Fruit fly (Drosophila melanogaster) whole organism, embryonic: ENCODE measurements around the gene Fum1.
A peak's percentile ranks its signal among the peaks of the same experiment; 100 is the strongest.

Source experiments
- B-H1 ChIP-seq: fragments of 200-800 bp; sonication (Bioruptor generic); IDR thresholded peaks from 3 replicates; pipeline ENCODE4 v1.3.6; 2022; ENCODE audit warnings: missing biosample characterization, missing genetic modification characterization
- CG11247 ChIP-seq: fragments of 200-800 bp; sonication (Bioruptor generic); IDR thresholded peaks from 2 replicates; pipeline ENCODE4 v1.3.6; 2022; ENCODE audit warnings: missing biosample characterization, missing genetic modification characterization
- CG11723 ChIP-seq: fragments of 200-800 bp; sonication (Bioruptor generic); optimal IDR thresholded peaks from 2 replicates; lab custom pipeline; 2017; ENCODE audit warnings: missing biosample characterization, mild to moderate bottlenecking, missing genetic modification characterization
- CG12219 ChIP-seq: fragments of 200-800 bp; sonication (Bioruptor generic); optimal IDR thresholded peaks from 3 replicates; lab custom pipeline; 2018; ENCODE audit warnings: missing biosample characterization, mild to moderate bottlenecking, missing genetic modification characterization
- CG12391 ChIP-seq: fragments of 200-800 bp; sonication (Bioruptor generic); optimal IDR thresholded peaks from 3 replicates; lab custom pipeline; 2018; ENCODE audit warnings: missing biosample characterization, mild to moderate bottlenecking, missing genetic modification characterization, moderate library complexity
- CG13123 ChIP-seq: fragments of 200-800 bp; sonication (Bioruptor generic); optimal IDR thresholded peaks from 2 replicates; lab custom pipeline; 2016; ENCODE audit warnings: missing biosample characterization, missing genetic modification characterization
- CG13424 ChIP-seq: fragments of 200-800 bp; sonication (Bioruptor generic); optimal IDR thresholded peaks from 2 replicates; lab custom pipeline; 2019; ENCODE audit warnings: missing biosample characterization, mild to moderate bottlenecking, missing genetic modification characterization, moderate library complexity
- CG14014 ChIP-seq: fragments of 200-800 bp; sonication (Bioruptor generic); IDR thresholded peaks from 2 replicates; pipeline ENCODE4 v1.3.6; 2022; ENCODE audit warnings: missing biosample characterization, missing genetic modification characterization
- CG14050 ChIP-seq: fragments of 200-800 bp; sonication (Bioruptor generic); IDR thresholded peaks from 3 replicates; pipeline ENCODE4 v1.3.6; 2022; ENCODE audit warnings: missing biosample characterization, missing genetic modification characterization
- CG14860 ChIP-seq: fragments of 200-800 bp; sonication (Bioruptor generic); IDR thresholded peaks from 3 replicates; pipeline ENCODE4 v1.3.6; 2022; ENCODE audit warnings: missing biosample characterization, missing genetic modification characterization; ENCODE audit not compliant: partially characterized antibody
- CG1647 ChIP-seq: fragments of 200-800 bp; sonication (Bioruptor generic); optimal IDR thresholded peaks from 3 replicates; lab custom pipeline; 2016; ENCODE audit warnings: missing biosample characterization, missing genetic modification characterization
- CG17912 ChIP-seq: fragments of 200-800 bp; sonication (Bioruptor generic); optimal IDR thresholded peaks from 2 replicates; lab custom pipeline; 2018; ENCODE audit warnings: missing biosample characterization, mild to moderate bottlenecking, missing genetic modification characterization
- CG2116 ChIP-seq: fragments of 200-800 bp; sonication (Bioruptor generic); optimal IDR thresholded peaks from 3 replicates; lab custom pipeline; 2018; ENCODE audit warnings: missing biosample characterization, mild to moderate bottlenecking, missing genetic modification characterization
- CG30403 ChIP-seq: fragments of 200-800 bp; sonication (Bioruptor generic); optimal IDR thresholded peaks from 3 replicates; lab custom pipeline; 2016; ENCODE audit warnings: missing biosample characterization, missing genetic modification characterization
- CG31388 ChIP-seq: fragments of 200-800 bp; sonication (Bioruptor generic); optimal IDR thresholded peaks from 2 replicates; lab custom pipeline; 2016; ENCODE audit warnings: missing biosample characterization, missing genetic modification characterization
- CG34422 ChIP-seq: fragments of 200-800 bp; sonication (Bioruptor generic); IDR thresholded peaks from 3 replicates; pipeline ENCODE4 v1.3.6; 2022; ENCODE audit warnings: missing biosample characterization, missing genetic modification characterization
- CG3847 ChIP-seq: fragments of 200-800 bp; sonication (Bioruptor generic); IDR thresholded peaks from 2 replicates; pipeline ENCODE4 v1.3.6; 2022; ENCODE audit warnings: missing biosample characterization, missing genetic modification characterization
- CG43689 ChIP-seq: fragments of 200-800 bp; sonication (Bioruptor generic); IDR thresholded peaks from 2 replicates; pipeline ENCODE4 v1.3.6; 2022; ENCODE audit warnings: missing biosample characterization, missing genetic modification characterization
- CG4617 ChIP-seq: fragments of 200-800 bp; sonication (Bioruptor generic); optimal IDR thresholded peaks from 3 replicates; lab custom pipeline; 2016; ENCODE audit warnings: missing biosample characterization, missing genetic modification characterization, borderline replicate concordance
- CG4820 ChIP-seq: fragments of 200-800 bp; sonication (Bioruptor generic); optimal IDR thresholded peaks from 3 replicates; lab custom pipeline; 2016; ENCODE audit warnings: missing biosample characterization, missing genetic modification characterization
- CG6765 ChIP-seq: fragments of 200-800 bp; sonication (Bioruptor generic); optimal IDR thresholded peaks from 3 replicates; lab custom pipeline; 2017; ENCODE audit warnings: missing biosample characterization, mild to moderate bottlenecking, missing genetic modification characterization
- CG7357 ChIP-seq: fragments of 200-800 bp; sonication (Bioruptor generic); IDR thresholded peaks from 3 replicates; pipeline ENCODE4 v1.3.6; 2022; ENCODE audit warnings: missing biosample characterization, missing genetic modification characterization
- CG7556 ChIP-seq: fragments of 200-800 bp; sonication (Bioruptor generic); optimal IDR thresholded peaks from 2 replicates; lab custom pipeline; 2017; ENCODE audit warnings: missing biosample characterization, mild to moderate bottlenecking, missing genetic modification characterization
- CG9215 ChIP-seq: fragments of 200-800 bp; sonication (Bioruptor generic); IDR thresholded peaks from 2 replicates; pipeline ENCODE4 v1.3.6; 2022; ENCODE audit warnings: missing biosample characterization, missing genetic modification characterization
- Doc3 ChIP-seq: fragments of 200-800 bp; sonication (Bioruptor generic); IDR thresholded peaks from 3 replicates; pipeline ENCODE4 v1.3.6; 2022; ENCODE audit warnings: missing biosample characterization, missing genetic modification characterization; ENCODE audit not compliant: partially characterized antibody
- Gug ChIP-seq: fragments of 200-800 bp; sonication (Bioruptor generic); IDR thresholded peaks from 4 replicates; pipeline ENCODE4 v1.3.6; 2022; ENCODE audit warnings: missing biosample characterization, missing genetic modification characterization
- HHEX ChIP-seq: fragments of 200-800 bp; sonication (Bioruptor generic); optimal IDR thresholded peaks from 3 replicates; lab custom pipeline; 2017; ENCODE audit warnings: missing biosample characterization, mild to moderate bottlenecking, missing genetic modification characterization, missing genetic modification reagents
- Hey ChIP-seq: fragments of 200-800 bp; sonication (Bioruptor generic); optimal IDR thresholded peaks from 3 replicates; lab custom pipeline; 2018; ENCODE audit warnings: missing biosample characterization, mild to moderate bottlenecking, missing genetic modification characterization
- Mes4 ChIP-seq: fragments of 200-800 bp; sonication (Bioruptor generic); optimal IDR thresholded peaks from 2 replicates; lab custom pipeline; 2016; ENCODE audit warnings: missing biosample characterization, missing genetic modification characterization
- Myb ChIP-seq: fragments of 200-800 bp; sonication (Bioruptor generic); optimal IDR thresholded peaks from 2 replicates; lab custom pipeline; 2016; ENCODE audit warnings: missing biosample characterization, missing genetic modification characterization
- NC2β ChIP-seq: fragments of 200-800 bp; sonication (Bioruptor generic); optimal IDR thresholded peaks from 2 replicates; lab custom pipeline; 2016; ENCODE audit warnings: missing biosample characterization, missing genetic modification characterization
- Nf-YA ChIP-seq: fragments of 200-800 bp; sonication (Bioruptor generic); IDR thresholded peaks from 2 replicates; pipeline ENCODE4 v1.3.6; 2022; ENCODE audit warnings: missing biosample characterization, missing genetic modification characterization
- Nf-YC ChIP-seq: fragments of 200-800 bp; optimal IDR thresholded peaks from 3 replicates; lab custom pipeline; 2019; ENCODE audit warnings: missing biosample characterization, mild to moderate bottlenecking, missing genetic modification characterization, moderate library complexity
- Taf1 ChIP-seq: fragments of 200-800 bp; sonication (Bioruptor generic); IDR thresholded peaks from 2 replicates; pipeline ENCODE4 v1.3.6; 2022; ENCODE audit warnings: missing biosample characterization, missing genetic modification characterization
- Trl ChIP-seq, 3 experiments: fragments of >200 bp in 2 of 3; fragments of 200-800 bp in 1 of 3; sonication (Bioruptor generic) in 1 of 3; optimal IDR thresholded peaks; 2 replicates in 1 of 3; 3 replicates in 2 of 3; lab custom pipeline; 2016 to 2017; ENCODE audit warnings: missing biosample characterization in 1 of 3, missing genetic modification characterization in 1 of 3
- ap ChIP-seq: fragments of 200-800 bp; sonication (Bioruptor generic); IDR thresholded peaks from 2 replicates; pipeline ENCODE4 v1.3.6; 2022; ENCODE audit warnings: missing biosample characterization, missing genetic modification characterization
- dan ChIP-seq: fragments of 200-800 bp; sonication (Bioruptor generic); IDR thresholded peaks from 2 replicates; pipeline ENCODE4 v1.3.6; 2022; ENCODE audit warnings: missing biosample characterization, missing genetic modification characterization
- eve ChIP-seq, 2 experiments: fragments of >200 bp; optimal IDR thresholded peaks; 2 replicates each; lab custom pipeline; 2017; ENCODE audit warnings: missing biosample characterization in 2 of 2, missing genetic modification characterization in 2 of 2
- insv ChIP-seq, 2 experiments: fragments of 200-800 bp; sonication (Bioruptor generic); optimal IDR thresholded peaks; 3 replicates each; lab custom pipeline; 2016 to 2018; ENCODE audit warnings: missing biosample characterization in 2 of 2, missing genetic modification characterization in 2 of 2
- kah ChIP-seq: fragments of 200-800 bp; sonication (Bioruptor generic); optimal IDR thresholded peaks from 2 replicates; lab custom pipeline; 2018; ENCODE audit warnings: missing biosample characterization, mild to moderate bottlenecking, missing genetic modification characterization
- klu ChIP-seq: fragments of 200-800 bp; sonication (Bioruptor generic); IDR thresholded peaks from 2 replicates; pipeline ENCODE4 v1.3.6; 2022; ENCODE audit warnings: missing biosample characterization, missing genetic modification characterization
- nom ChIP-seq: fragments of 200-800 bp; sonication (Bioruptor generic); optimal IDR thresholded peaks from 2 replicates; lab custom pipeline; 2017; ENCODE audit warnings: missing biosample characterization, missing genetic modification characterization, mild to moderate bottlenecking, moderate library complexity, missing genetic modification reagents
- otp ChIP-seq: fragments of 200-800 bp; sonication (Bioruptor generic); IDR thresholded peaks from 3 replicates; pipeline ENCODE4, ENCODE4 v1.3.6; 2022; ENCODE audit warnings: missing biosample characterization, missing genetic modification characterization
- pan ChIP-seq, 4 experiments: fragments of >200 bp in 3 of 4; fragments of 200-800 bp in 1 of 4; sonication (Bioruptor generic) in 1 of 4; optimal IDR thresholded peaks in 3 of 4; IDR thresholded peaks in 1 of 4; 2 replicates each; pipeline versions ENCODE4 v1.3.6 to Lab custom; 2017 to 2022; ENCODE audit warnings: missing biosample characterization in 2 of 4, missing genetic modification characterization in 2 of 4, mixed read lengths in 1 of 4
- pnt ChIP-seq: fragments of 200-800 bp; sonication (Bioruptor generic); optimal IDR thresholded peaks from 3 replicates; lab custom pipeline; 2016; ENCODE audit warnings: missing biosample characterization, missing genetic modification characterization
- slbo ChIP-seq: fragments of 200-800 bp; sonication (Bioruptor generic); IDR thresholded peaks from 2 replicates; pipeline ENCODE4 v1.3.6; 2022; ENCODE audit warnings: missing biosample characterization, missing genetic modification characterization
- sob ChIP-seq: fragments of 200-800 bp; sonication (Bioruptor generic); IDR thresholded peaks from 2 replicates; pipeline ENCODE4 v1.3.6; 2022; ENCODE audit warnings: missing biosample characterization, missing genetic modification characterization
- ssp ChIP-seq: fragments of 200-800 bp; sonication (Bioruptor generic); IDR thresholded peaks from 2 replicates; pipeline ENCODE4 v1.3.6; 2022; ENCODE audit warnings: missing biosample characterization, missing genetic modification characterization
- stc ChIP-seq: fragments of 200-800 bp; sonication (Bioruptor generic); IDR thresholded peaks from 2 replicates; pipeline ENCODE4 v1.3.6; 2022; ENCODE audit warnings: missing biosample characterization, missing genetic modification characterization

The Fum1 gene

DNA sequence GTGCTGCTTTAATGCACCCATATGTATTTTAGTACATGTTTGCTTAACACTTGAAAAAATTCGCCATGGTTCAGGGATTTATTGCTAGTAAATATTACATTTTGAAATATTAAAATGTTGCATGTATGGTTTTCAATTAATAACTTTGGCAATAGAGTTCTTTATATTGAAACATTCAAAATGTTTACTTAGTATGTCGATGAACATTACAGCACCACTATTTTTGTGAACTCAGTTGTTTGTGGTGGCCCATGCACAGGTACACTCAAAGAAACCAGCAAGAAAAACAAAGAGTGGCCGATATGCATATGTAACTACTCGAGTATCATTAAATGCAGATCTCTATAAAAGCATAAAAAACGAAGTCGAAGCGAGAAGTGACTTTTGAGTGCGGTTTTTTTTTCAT lies 23.8 kb downstream of the Fum1 start (continued):
- TF ChIP-seq pan (optimal IDR thresholded peaks at IDR 0.05; lab: Kevin White, UChicago) (no peak), pan (GFP tag; optimal IDR thresholded peaks at IDR 0.05 in 1 of 2, IDR thresholded peaks at IDR 0.05 in 1 of 2) (peak in 1 of 2 experiments; percentile 73), dan (GFP tag; lab: Robert Waterston, UW) (0 out of 2 replicates have a peak, but pooled peaks have one; percentile 50), CG12219 (GFP tag; lab: Kevin White, UChicago) (peak; percentile 66), Mes4 (GFP tag; lab: Kevin White, UChicago) (peak; percentile 58), CG4617 (no peak), Gug (GFP tag; lab: Robert Waterston, UW) (peak; percentile 45; the same call in 2 of the 4 replicates), ssp (peak; percentile 47; the same call in 1 of the 2 replicates), CG14050 (GFP tag; lab: Robert Waterston, UW) (peak; percentile 54), B-H1 (GFP tag; lab: Robert Waterston, UW) (0 out of 3 replicates have a peak, but pooled peaks have one; percentile 24), NC2β (no peak), kah (GFP tag; lab: Kevin White, UChicago) (peak; percentile 52), CG6765 (GFP tag; lab: Kevin White, UChicago) (peak; percentile 7), ap (GFP tag; lab: Robert Waterston, UW) (0 out of 2 replicates have a peak, but pooled peaks have one; percentile 25), Myb (GFP tag; lab: Kevin White, UChicago) (no peak), CG9215 (no peak), otp (GFP tag; lab: Robert Waterston, UW) (0 out of 3 replicates have a peak, but pooled peaks have one; percentile 51), insv (GFP tag; optimal IDR thresholded peaks at IDR 0.05; lab: Kevin White, UChicago) (no peak), CG7556 (GFP tag; lab: Kevin White, UChicago) (peak; percentile 59), pnt (GFP tag; lab: Kevin White, UChicago) (peak; percentile 23), CG3847 (GFP tag; lab: Robert Waterston, UW) (peak; percentile 33), eve (GFP tag; optimal IDR thresholded peaks at IDR 0.05; lab: Kevin White, UChicago) (peak in 1 of 2 experiments; percentile 84), CG13123 (GFP tag; lab: Kevin White, UChicago) (peak; percentile 7), CG14014 (GFP tag; lab: Robert Waterston, UW) (peak; percentile 31; the same call in 1 of the 2 replicates), klu (GFP tag; lab: Robert Waterston, UW) (0 out of 2 replicates have a peak, but pooled peaks have one; percentile 28), CG31388 (GFP tag; lab: Kevin White, UChicago) (no peak), Doc3 (GFP tag; lab: Robert Waterston, UW) (no peak), nom (GFP tag; lab: Kevin White, UChicago) (peak; percentile 41), CG43689 (GFP tag; lab: Robert Waterston, UW) (0 out of 2 replicates have a peak, but pooled peaks have one; percentile 15), Nf-YC (tag; lab: Kevin White, UChicago) (peak; percentile 18), stc (GFP tag; lab: Robert Waterston, UW) (peak; percentile 72), CG30403 (GFP tag; lab: Kevin White, UChicago) (peak; percentile 68), Taf1 (no peak), CG14860 (GFP tag; lab: Robert Waterston, UW) (no peak), CG7357 (peak; percentile 61; the same call in 1 of the 3 replicates), sob (GFP tag; lab: Robert Waterston, UW) (0 out of 2 replicates have a peak, but pooled peaks have one; percentile 22), CG17912 (peak; percentile 2), HHEX (peak; percentile 37), slbo (GFP tag; lab: Robert Waterston, UW) (peak; percentile 12; the same call in 1 of the 2 replicates), Nf-YA (GFP tag; lab: Robert Waterston, UW) (peak; percentile 47; the same call in 1 of the 2 replicates), Hey (no peak), CG1647 (GFP tag; lab: Kevin White, UChicago) (peak; percentile 1), CG13424 (tag; lab: Kevin White, UChicago) (peak; percentile 73), CG34422 (GFP tag; lab: Robert Waterston, UW) (peak; percentile 35; the same call in 1 of the 3 replicates), CG12391 (tag; lab: Kevin White, UChicago) (peak; percentile 72), CG11247 (GFP tag; lab: Robert Waterston, UW) (no peak), CG11723 (GFP tag; lab: Kevin White, UChicago) (peak; percentile 38), Trl (optimal IDR thresholded peaks at IDR 0.05; lab: Kevin White, UChicago) (no peak), Trl (GFP tag; optimal IDR thresholded peaks at IDR 0.05; lab: Kevin White, UChicago) (peak; percentile 37), CG4820 (peak; percentile 29), CG2116 (GFP tag; lab: Kevin White, UChicago) (peak; percentile 34)
